Worm (Caenorhabditis elegans) whole organism, late embryonic: ENCODE measurements around the gene T19D12.4.

Experiments used
- F13H6.1 ChIP-seq: sonication (generic microtip); optimal IDR thresholded peaks from 2 replicates; lab custom pipeline; 2016; ENCODE audit warnings: missing genetic modification characterization, missing compliant biosample characterization
- ama-1 ChIP-seq: fragments of 150-350 bp; optimal IDR thresholded peaks from 2 replicates; lab custom pipeline; 2014
- ceh-48 ChIP-seq: sonication (generic microtip); optimal IDR thresholded peaks from 2 replicates; lab custom pipeline; 2016; ENCODE audit warnings: missing genetic modification characterization, inconsistent platforms, missing compliant biosample characterization
- elt-2 ChIP-seq: sonication (generic microtip); optimal IDR thresholded peaks from 2 replicates; lab custom pipeline; 2016; ENCODE audit warnings: missing genetic modification reagents, missing genetic modification characterization, missing compliant biosample characterization
- lim-6 ChIP-seq: sonication (generic microtip); optimal IDR thresholded peaks from 2 replicates; lab custom pipeline; 2016; ENCODE audit warnings: missing genetic modification characterization, missing compliant biosample characterization
- nhr-11 ChIP-seq: fragments of 150-350 bp; optimal IDR thresholded peaks from 2 replicates; lab custom pipeline; 2014; ENCODE audit warnings: missing biosample characterization, missing genetic modification characterization
- pha-4 ChIP-seq: fragments of 150-350 bp; optimal IDR thresholded peaks from 2 replicates; lab custom pipeline; 2018; ENCODE audit warnings: missing biosample characterization, missing genetic modification reagents, missing genetic modification characterization
- sox-4 ChIP-seq: sonication (generic microtip); optimal IDR thresholded peaks from 2 replicates; lab custom pipeline; 2017; ENCODE audit warnings: mild to moderate bottlenecking, missing genetic modification characterization, inconsistent platforms, missing compliant biosample characterization
- tbx-2 ChIP-seq: sonication (generic microtip); optimal IDR thresholded peaks from 2 replicates; lab custom pipeline; 2016; ENCODE audit warnings: missing genetic modification characterization, missing compliant biosample characterization
- ttx-3 ChIP-seq: sonication (generic microtip); optimal IDR thresholded peaks from 2 replicates; lab custom pipeline; 2016; ENCODE audit warnings: missing genetic modification reagents, missing genetic modification characterization, missing compliant biosample characterization

DNA sequence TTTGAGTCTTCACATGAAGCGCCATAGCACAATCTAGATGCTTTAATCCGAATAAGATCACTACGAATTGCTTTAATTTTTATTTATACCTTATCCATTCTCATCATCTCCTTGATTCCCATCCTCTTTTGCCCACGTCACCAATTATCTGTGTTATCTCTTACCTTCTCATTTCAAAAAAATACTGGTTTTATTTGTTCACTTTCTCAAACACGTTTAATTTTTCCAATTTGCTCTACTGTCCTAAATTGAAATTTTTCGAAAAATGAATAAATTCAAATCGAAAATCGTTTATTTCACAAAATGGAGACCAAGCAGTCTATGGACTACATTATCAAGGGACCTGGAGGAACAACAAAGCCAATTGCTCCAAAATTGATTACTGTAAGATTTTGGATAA is 9.0 kb upstream of the T19D12.4 start, which contains the start of gene F54H5.3:
- TF ChIP-seq ama-1 (lab: Kevin White, UChicago) = no peak
- TF ChIP-seq ttx-3 (tag; lab: Kevin White, UChicago) = no peak
- TF ChIP-seq pha-4 (tag; lab: Kevin White, UChicago) = no peak
- no peak for TF ChIP-seq sox-4 (tag; lab: Kevin White, UChicago)
- no peak for TF ChIP-seq nhr-11 (tag; lab: Kevin White, UChicago)
- no peak for TF ChIP-seq tbx-2
- no peak for TF ChIP-seq ceh-48 (tag; lab: Kevin White, UChicago)
- TF ChIP-seq lim-6 (tag; lab: Kevin White, UChicago) = no peak
- TF ChIP-seq F13H6.1 (tag; lab: Kevin White, UChicago) = no peak
- TF ChIP-seq elt-2 = no peak
